Fruit fly (Drosophila melanogaster) whole organism, embryonic: ENCODE data around the gene CG34281.

Experiments used
- ATbp ChIP-seq: fragments of 200-800 bp; sonication (Bioruptor generic); optimal IDR thresholded peaks from 2 replicates; lab custom pipeline; 2017; ENCODE audit warnings: missing biosample characterization, mild to moderate bottlenecking, missing genetic modification characterization, missing genetic modification reagents
- Bteb2 ChIP-seq: fragments of 200-800 bp; sonication (Bioruptor generic); optimal IDR thresholded peaks from 2 replicates; lab custom pipeline; 2016; ENCODE audit warnings: missing biosample characterization, missing genetic modification characterization
- CG10321 ChIP-seq: fragments of 200-800 bp; sonication (Bioruptor generic); IDR thresholded peaks from 2 replicates; pipeline ENCODE4 v1.3.6; 2022; ENCODE audit warnings: missing biosample characterization, missing genetic modification characterization
- CG10565 ChIP-seq: fragments of 200-800 bp; sonication (Bioruptor generic); optimal IDR thresholded peaks from 3 replicates; lab custom pipeline; 2016; ENCODE audit warnings: missing biosample characterization, mild to moderate bottlenecking, missing genetic modification characterization
- CG10979 ChIP-seq: fragments of 200-800 bp; sonication (Bioruptor generic); optimal IDR thresholded peaks from 2 replicates; lab custom pipeline; 2018; ENCODE audit warnings: missing biosample characterization, mild to moderate bottlenecking, missing genetic modification characterization, moderate library complexity
- CG12659 ChIP-seq: fragments of 200-800 bp; sonication (Bioruptor generic); optimal IDR thresholded peaks from 3 replicates; lab custom pipeline; 2017; ENCODE audit warnings: mild to moderate bottlenecking, missing biosample characterization, missing genetic modification reagents, missing genetic modification characterization
- CG13424 ChIP-seq: fragments of 200-800 bp; sonication (Bioruptor generic); optimal IDR thresholded peaks from 2 replicates; lab custom pipeline; 2019; ENCODE audit warnings: missing biosample characterization, mild to moderate bottlenecking, missing genetic modification characterization, moderate library complexity
- CG17359 ChIP-seq: fragments of 200-800 bp; sonication (Bioruptor generic); optimal IDR thresholded peaks from 3 replicates; lab custom pipeline; 2018; ENCODE audit warnings: missing biosample characterization, mild to moderate bottlenecking, missing genetic modification characterization, moderate library complexity
- CG17568 ChIP-seq: fragments of 200-800 bp; sonication (Bioruptor generic); optimal IDR thresholded peaks from 2 replicates; lab custom pipeline; 2018; ENCODE audit warnings: missing biosample characterization, mild to moderate bottlenecking, missing genetic modification characterization, moderate library complexity
- CG2199 ChIP-seq: fragments of 200-800 bp; sonication (Bioruptor generic); IDR thresholded peaks from 3 replicates; pipeline ENCODE4 v1.3.6; 2022; ENCODE audit warnings: missing biosample characterization, missing genetic modification characterization
- CG30431 ChIP-seq: fragments of 200-800 bp; sonication (Bioruptor generic); optimal IDR thresholded peaks from 2 replicates; lab custom pipeline; 2017; ENCODE audit warnings: missing biosample characterization, missing genetic modification characterization
- CG34224 ChIP-seq: fragments of 200-800 bp; sonication (Bioruptor generic); IDR thresholded peaks from 3 replicates; pipeline ENCODE4 v1.3.6; 2022; ENCODE audit warnings: missing biosample characterization, missing genetic modification characterization; ENCODE audit not compliant: partially characterized antibody
- CG34422 ChIP-seq: fragments of 200-800 bp; sonication (Bioruptor generic); IDR thresholded peaks from 3 replicates; pipeline ENCODE4 v1.3.6; 2022; ENCODE audit warnings: missing biosample characterization, missing genetic modification characterization
- CG6254 ChIP-seq: fragments of 200-800 bp; sonication (Bioruptor generic); optimal IDR thresholded peaks from 3 replicates; lab custom pipeline; 2017; ENCODE audit warnings: mild to moderate bottlenecking, missing biosample characterization, missing genetic modification reagents, missing genetic modification characterization
- CG7745 ChIP-seq: fragments of 200-800 bp; sonication (Bioruptor generic); optimal IDR thresholded peaks from 2 replicates; lab custom pipeline; 2018; ENCODE audit warnings: missing biosample characterization, mild to moderate bottlenecking, missing genetic modification characterization, moderate library complexity
- CG8290 ChIP-seq, 3 experiments: fragments of 200-800 bp; sonication (Bioruptor generic); optimal IDR thresholded peaks; 2 replicates each; lab custom pipeline; 2016 to 2019; ENCODE audit warnings: missing biosample characterization in 3 of 3, missing genetic modification characterization in 3 of 3, mild to moderate bottlenecking in 2 of 3, moderate library complexity in 1 of 3
- CG9797 ChIP-seq: fragments of 200-800 bp; sonication (Bioruptor generic); optimal IDR thresholded peaks from 3 replicates; lab custom pipeline; 2018; ENCODE audit warnings: missing biosample characterization, mild to moderate bottlenecking, missing genetic modification characterization
- CG9817 ChIP-seq: fragments of 200-800 bp; sonication (Bioruptor generic); optimal IDR thresholded peaks from 2 replicates; lab custom pipeline; 2018; ENCODE audit warnings: missing biosample characterization, mild to moderate bottlenecking, missing genetic modification characterization, moderate library complexity
- Chrac-16 ChIP-seq: fragments of 200-800 bp; sonication (Bioruptor generic); optimal IDR thresholded peaks from 3 replicates; lab custom pipeline; 2016; ENCODE audit warnings: missing biosample characterization, missing genetic modification characterization
- D19A ChIP-seq: fragments of 200-800 bp; optimal IDR thresholded peaks from 3 replicates; lab custom pipeline; 2019; ENCODE audit warnings: missing biosample characterization, mild to moderate bottlenecking, missing genetic modification characterization, moderate library complexity
- Dbx ChIP-seq: fragments of 200-800 bp; sonication (Bioruptor generic); IDR thresholded peaks from 3 replicates; pipeline ENCODE4 v1.3.6; 2022; ENCODE audit warnings: missing biosample characterization, missing genetic modification characterization
- Dek ChIP-seq: fragments of 200-800 bp; sonication (Bioruptor generic); optimal IDR thresholded peaks from 3 replicates; lab custom pipeline; 2019; ENCODE audit warnings: missing biosample characterization, mild to moderate bottlenecking, missing genetic modification characterization, moderate library complexity
- Dip2 ChIP-seq: fragments of 200-800 bp; sonication (Bioruptor generic); IDR thresholded peaks from 2 replicates; pipeline ENCODE4 v1.3.6; 2022; ENCODE audit warnings: missing biosample characterization, missing genetic modification characterization
- Ets65A ChIP-seq: fragments of 200-800 bp; sonication (Bioruptor generic); peaks from one replicate; lab custom pipeline; 2016; ENCODE audit warnings: missing biosample characterization, missing genetic modification characterization
- Fer2 ChIP-seq: fragments of 200-800 bp; sonication (Bioruptor generic); optimal IDR thresholded peaks from 2 replicates; lab custom pipeline; 2018; ENCODE audit warnings: missing biosample characterization, mild to moderate bottlenecking, missing genetic modification characterization, moderate library complexity
- Med ChIP-seq: fragments of 200-800 bp; sonication (Bioruptor generic); peaks from one replicate; lab custom pipeline; 2016; ENCODE audit warnings: missing biosample characterization, missing genetic modification characterization, mild to moderate bottlenecking, inconsistent platforms, moderate library complexity
- Rfx ChIP-seq: fragments of 200-800 bp; sonication (Bioruptor generic); IDR thresholded peaks from 2 replicates; pipeline ENCODE4 v1.3.6; 2022; ENCODE audit warnings: missing biosample characterization, missing genetic modification characterization
- Sin3A ChIP-seq: fragments of >200 bp; optimal IDR thresholded peaks from 2 replicates; lab custom pipeline; 2018
- Sox100B ChIP-seq: fragments of 200-800 bp; sonication (Bioruptor generic); optimal IDR thresholded peaks from 3 replicates; lab custom pipeline; 2018; ENCODE audit warnings: missing biosample characterization, mild to moderate bottlenecking, missing genetic modification characterization
- aop ChIP-seq: fragments of 200-800 bp; sonication (Bioruptor generic); IDR thresholded peaks from 2 replicates; pipeline ENCODE4 v1.3.6; 2022; ENCODE audit warnings: missing biosample characterization, missing genetic modification characterization
- bbx ChIP-seq: fragments of 200-800 bp; sonication (Bioruptor generic); IDR thresholded peaks from 2 replicates; pipeline ENCODE4 v1.3.6; 2022; ENCODE audit warnings: missing biosample characterization, missing genetic modification characterization; ENCODE audit not compliant: partially characterized antibody
- chif ChIP-seq, 2 experiments: fragments of 200-800 bp; sonication (Bioruptor generic); optimal IDR thresholded peaks; 3 replicates each; lab custom pipeline; 2016; ENCODE audit warnings: missing biosample characterization in 2 of 2, missing genetic modification characterization in 2 of 2
- crp ChIP-seq, 2 experiments: fragments of 200-800 bp; sonication (Bioruptor generic); optimal IDR thresholded peaks; 2 replicates in 1 of 2; 3 replicates in 1 of 2; lab custom pipeline; 2017; ENCODE audit warnings: missing biosample characterization in 2 of 2, missing genetic modification characterization in 2 of 2, mild to moderate bottlenecking in 1 of 2, moderate library complexity in 1 of 2
- disco-r ChIP-seq: fragments of 200-800 bp; sonication (Bioruptor generic); optimal IDR thresholded peaks from 2 replicates; lab custom pipeline; 2016; ENCODE audit warnings: missing biosample characterization, missing genetic modification characterization
- exex ChIP-seq: fragments of 200-800 bp; sonication (Bioruptor generic); optimal IDR thresholded peaks from 4 replicates; lab custom pipeline; 2018; ENCODE audit warnings: missing biosample characterization, mild to moderate bottlenecking, missing genetic modification characterization, moderate library complexity
- gfzf ChIP-seq: fragments of 200-800 bp; sonication (Bioruptor generic); optimal IDR thresholded peaks from 2 replicates; lab custom pipeline; 2016; ENCODE audit warnings: missing biosample characterization, mild to moderate bottlenecking, missing genetic modification characterization, moderate library complexity
- ind ChIP-seq: fragments of 200-800 bp; sonication (Bioruptor generic); optimal IDR thresholded peaks from 3 replicates; lab custom pipeline; 2016; ENCODE audit warnings: missing biosample characterization, missing genetic modification characterization
- kah ChIP-seq: fragments of 200-800 bp; sonication (Bioruptor generic); optimal IDR thresholded peaks from 2 replicates; lab custom pipeline; 2018; ENCODE audit warnings: missing biosample characterization, mild to moderate bottlenecking, missing genetic modification characterization
- kay ChIP-seq: fragments of 200-800 bp; sonication (Bioruptor generic); optimal IDR thresholded peaks from 2 replicates; lab custom pipeline; 2016; ENCODE audit warnings: missing biosample characterization, missing genetic modification characterization
- lab ChIP-seq: fragments of 200-800 bp; sonication (Bioruptor generic); optimal IDR thresholded peaks from 3 replicates; lab custom pipeline; 2017; ENCODE audit warnings: missing biosample characterization, missing genetic modification characterization, mild to moderate bottlenecking, moderate library complexity, missing genetic modification reagents
- lbe ChIP-seq: fragments of 200-800 bp; sonication (Bioruptor generic); optimal IDR thresholded peaks from 2 replicates; lab custom pipeline; 2016; ENCODE audit warnings: missing biosample characterization, mild to moderate bottlenecking, missing genetic modification characterization
- mirr ChIP-seq: fragments of 200-800 bp; sonication (Bioruptor generic); optimal IDR thresholded peaks from 3 replicates; lab custom pipeline; 2018; ENCODE audit warnings: missing biosample characterization, mild to moderate bottlenecking, missing genetic modification characterization
- pros ChIP-seq: fragments of 200-800 bp; sonication (Bioruptor generic); optimal IDR thresholded peaks from 3 replicates; lab custom pipeline; 2019; ENCODE audit warnings: missing biosample characterization, mild to moderate bottlenecking, missing genetic modification characterization, moderate library complexity
- shn ChIP-seq: fragments of 200-800 bp; sonication (Bioruptor generic); optimal IDR thresholded peaks from 3 replicates; lab custom pipeline; 2016; ENCODE audit warnings: missing biosample characterization, missing genetic modification characterization
- sob ChIP-seq: fragments of 200-800 bp; sonication (Bioruptor generic); IDR thresholded peaks from 2 replicates; pipeline ENCODE4 v1.3.6; 2022; ENCODE audit warnings: missing biosample characterization, missing genetic modification characterization
- tll ChIP-seq, 2 experiments: fragments of 200-800 bp in 1 of 2; fragments of >200 bp in 1 of 2; sonication (Bioruptor generic) in 1 of 2; optimal IDR thresholded peaks; 2 replicates each; lab custom pipeline; 2017 to 2019; ENCODE audit warnings: missing biosample characterization in 2 of 2, missing genetic modification characterization in 2 of 2, mild to moderate bottlenecking in 1 of 2, moderate library complexity in 1 of 2
- wdn ChIP-seq: fragments of 200-800 bp; sonication (Bioruptor generic); IDR thresholded peaks from 2 replicates; pipeline ENCODE4 v1.3.6; 2022; ENCODE audit warnings: missing biosample characterization, missing genetic modification characterization

Gene CG34281

DNA sequence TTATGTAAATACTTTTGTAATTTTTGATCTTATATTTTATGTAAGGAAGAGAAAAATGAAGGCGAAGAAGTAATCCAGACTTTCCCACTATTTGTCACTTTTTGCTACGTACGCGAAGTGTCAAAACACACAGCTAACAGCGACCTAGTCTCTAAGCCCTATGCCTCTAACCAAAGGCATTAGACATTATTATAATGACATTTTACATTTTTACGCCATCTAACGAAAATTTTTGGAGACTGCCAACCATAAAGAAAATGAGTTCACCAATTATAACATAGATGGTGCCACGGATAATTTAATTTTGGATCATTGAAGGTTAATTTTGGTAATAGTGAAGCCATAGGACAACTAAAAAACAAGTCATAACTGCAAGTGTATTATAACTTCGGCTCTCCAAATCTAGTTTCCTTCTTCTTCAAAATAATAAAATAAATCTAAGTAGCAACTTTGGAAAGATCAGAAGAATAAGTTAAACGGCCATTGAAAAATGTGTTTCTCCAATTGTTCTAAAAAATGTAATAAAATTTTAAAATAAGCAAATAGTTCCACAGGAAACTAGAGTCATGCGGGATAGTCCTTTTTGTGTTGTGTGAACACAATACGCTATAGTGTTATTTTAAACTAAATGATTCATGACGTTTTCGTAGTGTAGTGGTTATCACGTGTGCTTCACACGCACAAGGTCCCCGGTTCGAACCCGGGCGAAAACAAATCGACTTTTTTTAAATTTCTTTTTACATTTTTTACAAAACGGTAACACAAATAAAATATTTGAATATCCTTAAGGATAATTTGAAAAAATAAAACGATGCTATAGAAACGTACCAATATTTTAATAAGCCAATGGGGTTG is 4.7 kb downstream of the CG34281 start (continued):
- TF ChIP-seq CG9797 (GFP tag; lab: Kevin White, UChicago): no peak
- TF ChIP-seq Rfx (GFP tag; lab: Robert Waterston, UW): peak; percentile 65
- TF ChIP-seq Dbx (GFP tag; lab: Robert Waterston, UW): peak; percentile 68
- TF ChIP-seq Dek (tag; lab: Kevin White, UChicago): peak; percentile 89
- TF ChIP-seq Bteb2: no peak
- TF ChIP-seq CG2199 (GFP tag; lab: Robert Waterston, UW): peak; percentile 82
- peak; percentile 30 for TF ChIP-seq CG6254 (GFP tag; lab: Kevin White, UChicago)
- peak; percentile 54; the same call in 2 of the 3 replicates for TF ChIP-seq CG34224 (GFP tag; lab: Robert Waterston, UW)
- TF ChIP-seq CG9817 (tag; lab: Kevin White, UChicago): no peak
- no peak for TF ChIP-seq mirr (GFP tag; lab: Kevin White, UChicago)
- TF ChIP-seq CG10565: no peak
- peak; percentile 35 for TF ChIP-seq CG8290 (GFP tag; optimal IDR thresholded peaks at IDR 0.05; lab: Kevin White, UChicago)
- peak in 1 of 2 experiments; percentile 52 for TF ChIP-seq CG8290 (tag; optimal IDR thresholded peaks at IDR 0.05; lab: Kevin White, UChicago)
- TF ChIP-seq Sox100B: peak; percentile 26
- peak; percentile 65 for TF ChIP-seq CG10979 (tag; lab: Kevin White, UChicago)
- TF ChIP-seq bbx (GFP tag; lab: Robert Waterston, UW): peak; percentile 70
- TF ChIP-seq shn (GFP tag; lab: Kevin White, UChicago): no peak
- peak; percentile 82 for TF ChIP-seq pros (GFP tag; lab: Kevin White, UChicago)
- TF ChIP-seq CG12659 (GFP tag; lab: Kevin White, UChicago): no peak
- 0 out of 2 replicates have a peak, but pooled peaks have one; percentile 14 for TF ChIP-seq sob
- peak in 1 of 2 experiments; percentile 13 for TF ChIP-seq chif (GFP tag; optimal IDR thresholded peaks at IDR 0.05; lab: Kevin White, UChicago)
- peak; percentile 9 for TF ChIP-seq ATbp (GFP tag; lab: Kevin White, UChicago)
- peak; percentile 7 for TF ChIP-seq disco-r (GFP tag; lab: Kevin White, UChicago)
- peak; percentile 24; the same call in 1 of the 3 replicates for TF ChIP-seq CG34422
- TF ChIP-seq CG17568 (GFP tag; lab: Kevin White, UChicago): peak; percentile 39
- TF ChIP-seq exex (tag; lab: Kevin White, UChicago): peak; percentile 46
- no peak for TF ChIP-seq CG13424 (tag; lab: Kevin White, UChicago)
- no peak for TF ChIP-seq kah (GFP tag; lab: Kevin White, UChicago)
- TF ChIP-seq CG17359 (tag; lab: Kevin White, UChicago): peak; percentile 2
- TF ChIP-seq aop (GFP tag; lab: Robert Waterston, UW): no peak
- no peak for TF ChIP-seq Sin3A
- no peak for TF ChIP-seq lbe (GFP tag; lab: Kevin White, UChicago)
- peak; percentile 23 for TF ChIP-seq lab (GFP tag; lab: Kevin White, UChicago)
- peak; percentile 85 for TF ChIP-seq Med
- peak; percentile 22 for TF ChIP-seq ind (GFP tag; lab: Kevin White, UChicago)
- TF ChIP-seq Ets65A: peak; percentile 93
- no peak for TF ChIP-seq Chrac-16 (GFP tag; lab: Kevin White, UChicago)
- TF ChIP-seq kay (GFP tag; lab: Kevin White, UChicago): peak; percentile 28
- TF ChIP-seq crp (GFP tag; optimal IDR thresholded peaks at IDR 0.05; lab: Kevin White, UChicago): no peak
- TF ChIP-seq CG10321 (GFP tag; lab: Robert Waterston, UW): no peak
- peak in 1 of 2 experiments; percentile 43 for TF ChIP-seq tll (GFP tag; optimal IDR thresholded peaks at IDR 0.05; lab: Kevin White, UChicago)
- no peak for TF ChIP-seq CG30431 (GFP tag; lab: Kevin White, UChicago)
- TF ChIP-seq CG7745 (tag; lab: Kevin White, UChicago): peak; percentile 97
- TF ChIP-seq D19A (tag; lab: Kevin White, UChicago): peak; percentile 70
- TF ChIP-seq gfzf: peak; percentile 2
- TF ChIP-seq wdn: peak; percentile 8; the same call in 1 of the 2 replicates
- TF ChIP-seq Fer2: no peak
- TF ChIP-seq Dip2 (GFP tag; lab: Robert Waterston, UW): peak; percentile 96
